Worm (Caenorhabditis elegans) whole organism, L3 larva: Measurements from ENCODE around the gene kel-8.

Experiments
- R02D3.7 ChIP-seq: fragments of 150-350 bp; optimal IDR thresholded peaks from 2 replicates; lab custom pipeline; 2014; ENCODE audit warnings: missing biosample characterization, missing genetic modification characterization
- ZK546.5 ChIP-seq: sonication (generic microtip); optimal IDR thresholded peaks from 2 replicates; lab custom pipeline; 2017; ENCODE audit warnings: missing biosample characterization, missing genetic modification characterization
- aly-2 ChIP-seq: fragments of 150-350 bp; optimal IDR thresholded peaks from 2 replicates; lab custom pipeline; 2014; ENCODE audit warnings: missing biosample characterization, missing genetic modification characterization
- ama-1 ChIP-seq: fragments of 150-350 bp; optimal IDR thresholded peaks from 2 replicates; lab custom pipeline; 2018
- ceh-28 ChIP-seq: fragments of 150-350 bp; optimal IDR thresholded peaks from 2 replicates; lab custom pipeline; 2014; ENCODE audit warnings: missing biosample characterization, missing genetic modification reagents, missing genetic modification characterization
- daf-12 ChIP-seq: fragments of 150-350 bp; optimal IDR thresholded peaks from 2 replicates; lab custom pipeline; 2014; ENCODE audit warnings: missing biosample characterization, missing genetic modification reagents, missing genetic modification characterization
- egl-27 ChIP-seq: sonication (generic microtip); optimal IDR thresholded peaks from 4 replicates; lab custom pipeline; 2017; ENCODE audit warnings: missing biosample characterization, missing genetic modification reagents, missing genetic modification characterization
- egl-5 ChIP-seq: fragments of 150-350 bp; optimal IDR thresholded peaks from 2 replicates; lab custom pipeline; 2017; ENCODE audit warnings: missing biosample characterization, missing genetic modification reagents, missing genetic modification characterization, inconsistent platforms
- elt-1 ChIP-seq: fragments of 150-350 bp; optimal IDR thresholded peaks from 2 replicates; lab custom pipeline; 2014; ENCODE audit warnings: missing biosample characterization, missing genetic modification characterization
- elt-2 ChIP-seq: sonication (generic microtip); optimal IDR thresholded peaks from 2 replicates; lab custom pipeline; 2016; ENCODE audit warnings: missing genetic modification reagents, mild to moderate bottlenecking, missing genetic modification characterization, missing compliant biosample characterization
- elt-3 ChIP-seq, 3 experiments: fragments of 150-350 bp in 1 of 3; sonication (generic microtip) in 2 of 3; optimal IDR thresholded peaks; 2 replicates in 2 of 3; 4 replicates in 1 of 3; lab custom pipeline; 2014 to 2017; ENCODE audit warnings: missing biosample characterization in 3 of 3, missing genetic modification characterization in 3 of 3
- fkh-10 ChIP-seq: sonication (generic microtip); optimal IDR thresholded peaks from 2 replicates; lab custom pipeline; 2017; ENCODE audit warnings: missing biosample characterization, missing genetic modification reagents, missing genetic modification characterization
- fkh-2 ChIP-seq: fragments of 150-350 bp; optimal IDR thresholded peaks from 2 replicates; lab custom pipeline; 2014; ENCODE audit warnings: missing biosample characterization, missing genetic modification reagents, missing genetic modification characterization
- fos-1 ChIP-seq: fragments of 150-350 bp; optimal IDR thresholded peaks from 2 replicates; lab custom pipeline; 2014; ENCODE audit warnings: missing biosample characterization, missing genetic modification characterization
- hmg-11 ChIP-seq: sonication (generic microtip); optimal IDR thresholded peaks from 2 replicates; lab custom pipeline; 2016; ENCODE audit warnings: missing genetic modification characterization, missing compliant biosample characterization
- jun-1 ChIP-seq: fragments of 150-350 bp; optimal IDR thresholded peaks from 2 replicates; lab custom pipeline; 2014; ENCODE audit warnings: missing biosample characterization, missing genetic modification reagents, missing genetic modification characterization
- lin-15B ChIP-seq: fragments of 150-350 bp; optimal IDR thresholded peaks from 2 replicates; lab custom pipeline; 2014; ENCODE audit warnings: missing biosample characterization, missing genetic modification characterization
- lin-39 ChIP-seq: fragments of 150-350 bp; optimal IDR thresholded peaks from 2 replicates; lab custom pipeline; 2018; ENCODE audit warnings: missing biosample characterization, missing genetic modification reagents, missing genetic modification characterization
- lsy-12 ChIP-seq: sonication (generic microtip); optimal IDR thresholded peaks from 2 replicates; lab custom pipeline; 2016; ENCODE audit warnings: mild to moderate bottlenecking, missing genetic modification characterization, missing compliant biosample characterization
- mdl-1 ChIP-seq: fragments of 150-350 bp; optimal IDR thresholded peaks from 2 replicates; lab custom pipeline; 2014; ENCODE audit warnings: missing biosample characterization, missing genetic modification characterization
- nfya-1 ChIP-seq: sonication (generic microtip); optimal IDR thresholded peaks from 2 replicates; lab custom pipeline; 2017; ENCODE audit warnings: missing genetic modification characterization, mild to moderate bottlenecking, missing compliant biosample characterization, antibody characterized with exemption, moderate library complexity; ENCODE audit not compliant: insufficient read depth
- nhr-11 ChIP-seq: fragments of 150-350 bp; optimal IDR thresholded peaks from 2 replicates; lab custom pipeline; 2014; ENCODE audit warnings: missing biosample characterization, missing genetic modification characterization
- nhr-12 ChIP-seq: fragments of 150-350 bp; optimal IDR thresholded peaks from 2 replicates; lab custom pipeline; 2014; ENCODE audit warnings: missing biosample characterization, missing genetic modification characterization
- nhr-23 ChIP-seq: fragments of 150-350 bp; optimal IDR thresholded peaks from 2 replicates; lab custom pipeline; 2014; ENCODE audit warnings: missing biosample characterization, missing genetic modification reagents, missing genetic modification characterization
- nhr-237 ChIP-seq: fragments of 150-350 bp; optimal IDR thresholded peaks from 2 replicates; lab custom pipeline; 2014; ENCODE audit warnings: missing biosample characterization, missing genetic modification characterization
- nhr-25 ChIP-seq: sonication (generic microtip); optimal IDR thresholded peaks from 2 replicates; lab custom pipeline; 2017; ENCODE audit warnings: missing biosample characterization, missing genetic modification characterization
- nhr-43 ChIP-seq: sonication (generic microtip); optimal IDR thresholded peaks from 2 replicates; lab custom pipeline; 2016; ENCODE audit warnings: mild to moderate bottlenecking, missing genetic modification characterization, missing compliant biosample characterization; ENCODE audit not compliant: poor library complexity, severe bottlenecking
- nhr-67 ChIP-seq: fragments of 150-350 bp; optimal IDR thresholded peaks from 2 replicates; lab custom pipeline; 2014; ENCODE audit warnings: missing biosample characterization, missing genetic modification characterization
- nhr-76 ChIP-seq: fragments of 150-350 bp; sonication (generic microtip); optimal IDR thresholded peaks from 5 replicates; lab custom pipeline; 2014; ENCODE audit warnings: missing biosample characterization, missing genetic modification characterization
- nhr-77 ChIP-seq: fragments of 150-350 bp; optimal IDR thresholded peaks from 2 replicates; lab custom pipeline; 2014; ENCODE audit warnings: missing biosample characterization, missing genetic modification characterization
- pha-4 ChIP-seq: fragments of 150-350 bp; optimal IDR thresholded peaks from 2 replicates; lab custom pipeline; 2014; ENCODE audit warnings: missing biosample characterization, missing genetic modification reagents, missing genetic modification characterization
- pqm-1 ChIP-seq: fragments of 150-350 bp; optimal IDR thresholded peaks from 2 replicates; lab custom pipeline; 2017; ENCODE audit warnings: missing biosample characterization, missing genetic modification characterization, inconsistent platforms
- sea-2 ChIP-seq: fragments of 150-350 bp; sonication (generic microtip); optimal IDR thresholded peaks from 4 replicates; lab custom pipeline; 2014; ENCODE audit warnings: missing biosample characterization, missing genetic modification reagents, missing genetic modification characterization
- skn-1 ChIP-seq: fragments of 150-350 bp; optimal IDR thresholded peaks from 2 replicates; lab custom pipeline; 2014; ENCODE audit warnings: missing biosample characterization, missing genetic modification characterization
- snpc-4 ChIP-seq: fragments of 150-350 bp; optimal IDR thresholded peaks from 2 replicates; lab custom pipeline; 2014; ENCODE audit warnings: missing biosample characterization, missing genetic modification characterization
- tbx-2 ChIP-seq: sonication (generic microtip); optimal IDR thresholded peaks from 2 replicates; lab custom pipeline; 2016; ENCODE audit warnings: mild to moderate bottlenecking, missing genetic modification characterization, missing compliant biosample characterization
- unc-39 ChIP-seq: sonication (generic microtip); optimal IDR thresholded peaks from 4 replicates; lab custom pipeline; 2017; ENCODE audit warnings: missing biosample characterization, missing genetic modification characterization
- unc-62 ChIP-seq: fragments of 150-350 bp; sonication (generic microtip); optimal IDR thresholded peaks from 4 replicates; lab custom pipeline; 2014; ENCODE audit warnings: missing biosample characterization, missing genetic modification reagents, missing genetic modification characterization
- zag-1 ChIP-seq: fragments of 150-350 bp; optimal IDR thresholded peaks from 2 replicates; lab custom pipeline; 2014; ENCODE audit warnings: missing biosample characterization, missing genetic modification characterization
- ztf-4 ChIP-seq: fragments of 150-350 bp; optimal IDR thresholded peaks from 2 replicates; lab custom pipeline; 2014; ENCODE audit warnings: missing biosample characterization, missing genetic modification characterization

kel-8 gene

DNA sequence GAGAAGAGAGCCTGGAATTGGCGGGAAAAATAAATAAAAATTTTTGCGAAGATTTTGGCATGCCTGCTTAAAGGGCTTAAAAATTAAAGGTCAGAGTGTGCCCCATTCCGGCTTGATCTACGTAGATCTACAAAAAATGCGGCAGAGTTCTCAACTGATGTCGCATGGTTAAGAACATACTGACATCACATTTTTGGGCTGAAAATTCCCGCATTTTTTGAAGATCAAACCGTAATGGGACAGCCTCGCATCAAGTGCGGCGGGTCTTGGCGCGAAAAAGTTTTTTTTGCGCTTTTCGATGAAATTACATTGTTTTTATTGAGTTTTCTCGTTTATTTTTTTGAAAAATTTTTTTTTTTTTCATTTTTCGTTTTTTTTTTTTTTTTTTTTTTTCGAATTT lies 19.7 kb downstream of the kel-8 start:
- TF ChIP-seq egl-27: no peak
- no peak for TF ChIP-seq ceh-28 (tag; lab: Kevin White, UChicago)
- no peak for TF ChIP-seq hmg-11 (tag; lab: Kevin White, UChicago)
- no peak for TF ChIP-seq mdl-1
- no peak for TF ChIP-seq lsy-12
- no peak for TF ChIP-seq nhr-76 (tag; lab: Kevin White, UChicago)
- TF ChIP-seq nhr-23 (tag; lab: Kevin White, UChicago): no peak
- TF ChIP-seq pqm-1: no peak
- TF ChIP-seq daf-12 (tag; lab: Kevin White, UChicago): no peak
- TF ChIP-seq nhr-237 (tag; lab: Kevin White, UChicago): no peak
- no peak for TF ChIP-seq nhr-25 (tag; lab: Kevin White, UChicago)
- TF ChIP-seq, all 47 proteins: peak for 0

DNA sequence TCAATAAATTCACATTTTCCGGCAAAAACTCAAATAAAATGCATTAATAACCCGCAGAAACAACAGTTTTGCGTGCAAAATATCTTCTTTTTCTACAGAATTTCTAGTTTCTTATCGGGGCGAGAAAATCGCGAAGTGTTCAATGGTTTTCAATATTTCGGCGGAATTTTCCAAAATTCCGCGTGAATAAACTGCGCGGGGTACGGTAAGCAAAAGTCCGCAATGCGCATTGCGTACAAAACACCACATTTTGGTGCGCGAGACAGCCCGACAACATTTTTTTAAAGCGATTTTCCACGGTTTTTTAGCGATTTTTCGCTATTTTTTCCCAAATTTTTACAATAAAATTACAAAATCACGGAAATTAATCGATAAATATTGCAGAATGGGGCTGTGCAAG lies 23.1 kb downstream of the kel-8 start, which contains the start of gene Y45G12B.2:
Gene Y45G12B.2, plus strand, starts transcription at position 383 of the 400 bp plus-strand sequence.
- peak; percentile 58 for TF ChIP-seq pqm-1
- no peak for TF ChIP-seq nhr-12
- peak; percentile 58 for TF ChIP-seq nhr-23 (tag; lab: Kevin White, UChicago)
- no peak for TF ChIP-seq mdl-1
- TF ChIP-seq elt-2 (tag; lab: Kevin White, UChicago): peak; percentile 47
- TF ChIP-seq nhr-77 (tag; lab: Kevin White, UChicago): no peak
- TF ChIP-seq egl-27: no peak
- TF ChIP-seq nhr-67 (tag; lab: Kevin White, UChicago): no peak
- TF ChIP-seq jun-1: peak; percentile 17
- TF ChIP-seq ztf-4: no peak
- TF ChIP-seq nfya-1 (tag; lab: Kevin White, UChicago): peak; percentile 90
- no peak for TF ChIP-seq tbx-2 (tag; lab: Kevin White, UChicago)
- TF ChIP-seq nhr-11 (tag; lab: Kevin White, UChicago): no peak
- TF ChIP-seq ceh-28 (tag; lab: Kevin White, UChicago): peak; percentile 31
- TF ChIP-seq unc-39 (tag; lab: Kevin White, UChicago): no peak
- TF ChIP-seq nhr-25 (tag; lab: Kevin White, UChicago): peak; percentile 38
- no peak for TF ChIP-seq unc-62 (GFP tag; lab: Kevin White, UChicago)
- peak; percentile 71 for TF ChIP-seq lin-15B (tag; lab: Kevin White, UChicago)
- no peak for TF ChIP-seq elt-1 (tag; lab: Kevin White, UChicago)
- no peak for TF ChIP-seq fos-1 (tag; lab: Kevin White, UChicago)
- no peak for TF ChIP-seq fkh-10 (GFP tag; lab: Kevin White, UChicago)
- no peak for TF ChIP-seq elt-3 (tag; optimal IDR thresholded peaks at IDR 0.05; lab: Kevin White, UChicago)
- peak; percentile 67 for TF ChIP-seq hmg-11 (tag; lab: Kevin White, UChicago)
- no peak for TF ChIP-seq ama-1 (lab: Kevin White, UChicago)
- TF ChIP-seq fkh-2 (tag; lab: Kevin White, UChicago): no peak
- TF ChIP-seq ZK546.5 (tag; lab: Kevin White, UChicago): no peak
- no peak for TF ChIP-seq R02D3.7 (tag; lab: Kevin White, UChicago)
- TF ChIP-seq lin-39 (tag; lab: Kevin White, UChicago): no peak
- TF ChIP-seq sea-2: peak; percentile 17
- TF ChIP-seq egl-5 (tag; lab: Kevin White, UChicago): no peak
- TF ChIP-seq snpc-4: peak; percentile 8
- peak; percentile 77 for TF ChIP-seq pha-4 (tag; lab: Kevin White, UChicago)
- no peak for TF ChIP-seq zag-1 (tag; lab: Kevin White, UChicago)
- no peak for TF ChIP-seq nhr-43 (tag; lab: Kevin White, UChicago)

ce11 chrV:2695935-2696334 lies 24.7 kb downstream of the kel-8 start, which contains the start of gene Y45G12B.3:
TSS of gene Y45G12B.3 (minus strand) at chrV:2696254.
- TF ChIP-seq nhr-43 (tag; lab: Kevin White, UChicago) (no peak), elt-2 (tag; lab: Kevin White, UChicago) (no peak)

DNA sequence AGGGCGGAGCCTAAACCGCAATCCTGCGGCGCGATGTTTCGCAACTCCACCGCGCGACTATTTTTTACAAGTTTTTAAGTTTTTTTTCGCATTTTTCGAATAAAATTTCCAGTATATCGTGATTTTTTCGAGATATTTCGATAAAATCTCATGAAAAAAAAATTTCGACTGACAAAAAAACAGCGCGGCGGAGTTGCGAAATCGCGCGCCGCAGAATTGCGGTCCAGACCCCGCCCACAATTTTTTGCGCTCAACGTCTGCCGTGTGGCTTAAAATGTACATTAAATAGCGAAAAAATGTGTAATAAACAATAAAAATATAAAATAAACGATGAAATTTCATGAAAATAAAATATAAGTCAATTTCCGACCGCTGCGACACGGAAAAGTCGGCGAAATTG lies 26.4 kb downstream of the kel-8 start:
- no peak for TF ChIP-seq aly-2 (tag; lab: Kevin White, UChicago)
- TF ChIP-seq skn-1: no peak
- TF ChIP-seq ama-1 (lab: Kevin White, UChicago): no peak
- no peak for TF ChIP-seq fkh-2 (tag; lab: Kevin White, UChicago)
